Worm (Caenorhabditis elegans): ENCODE data around the gene eif-3.B.

ce11 chrII:14779851-14780250 is 15.4 kb upstream of the eif-3.B start:
- no peak for TF ChIP-seq lsy-2 (tag; optimal IDR thresholded peaks at IDR 0.05)
- no peak for TF ChIP-seq elt-3 (tag; optimal IDR thresholded peaks at IDR 0.05)
- no peak for TF ChIP-seq mls-2 (tag; optimal IDR thresholded peaks at IDR 0.05)
- no peak for TF ChIP-seq blmp-1 (tag; optimal IDR thresholded peaks at IDR 0.05)
- TF ChIP-seq ces-1 (GFP tag; optimal IDR thresholded peaks at IDR 0.05) = no peak
